Worm (Caenorhabditis elegans): ENCODE data around the gene ctsa-3.1.

DNA sequence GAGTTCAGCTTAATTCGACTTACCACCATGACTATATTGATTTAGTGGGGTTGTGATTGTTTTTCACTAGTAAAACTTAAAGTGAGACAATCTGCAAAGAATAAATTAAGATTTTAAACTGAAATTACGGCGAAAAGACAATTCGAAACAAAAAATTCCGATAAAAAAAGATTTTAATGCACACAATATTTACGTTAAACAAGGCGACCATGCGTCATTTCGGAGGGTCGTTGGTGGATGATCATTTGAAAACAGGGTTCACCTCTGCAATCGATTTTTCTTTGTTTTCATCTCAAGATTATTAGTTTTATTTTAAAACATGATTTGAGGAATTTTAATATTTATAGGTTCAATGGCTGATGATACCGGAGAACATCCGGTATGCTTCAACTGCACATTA lies 20.4 kb downstream of the ctsa-3.1 start, which contains the start of gene lsm-4:
- TF ChIP-seq him-1 (tag; optimal IDR thresholded peaks at IDR 0.05) (no peak), W03F9.2 (tag; optimal IDR thresholded peaks at IDR 0.05) (no peak), dao-5 (tag; optimal IDR thresholded peaks at IDR 0.05) (no peak)

All from whole organism, L4/young adult.